Worm (Caenorhabditis elegans): ENCODE measurements around the gene cest-9.2.

ce11 chrX:12248140-12248539, 26.2 kb downstream of the cest-9.2 start:
- TF ChIP-seq nhr-12 (tag; optimal IDR thresholded peaks at IDR 0.05) (no peak), lsy-2 (tag; optimal IDR thresholded peaks at IDR 0.05) (no peak), nhr-28 (tag; optimal IDR thresholded peaks at IDR 0.05) (no peak), sptf-1 (tag; optimal IDR thresholded peaks at IDR 0.05) (no peak), lin-13 (tag; optimal IDR thresholded peaks at IDR 0.05) (no peak), unc-39 (tag; optimal IDR thresholded peaks at IDR 0.05) (no peak), mep-1 (tag; optimal IDR thresholded peaks at IDR 0.05) (no peak)
